Worm (Caenorhabditis elegans): ENCODE data around the gene Y69E1A.1.

ce11 chrIV:10950363-10951214 lies 1.9 kb upstream of the Y69E1A.1 start:
- TF ChIP-seq R02D3.7 (tag; optimal IDR thresholded peaks at IDR 0.05), result no peak
- TF ChIP-seq nhr-77 (tag; optimal IDR thresholded peaks at IDR 0.05), result no peak
- TF ChIP-seq lsy-2 (tag; optimal IDR thresholded peaks at IDR 0.05), result no peak
- no peak for TF ChIP-seq nhr-28 (tag; optimal IDR thresholded peaks at IDR 0.05)
- no peak for TF ChIP-seq saeg-2 (GFP tag; IDR thresholded peaks at IDR 0.05)
- no peak for TF ChIP-seq hlh-30 (tag; optimal IDR thresholded peaks at IDR 0.05; ENCODE audit: insufficient read depth)
- TF ChIP-seq mep-1 (tag; optimal IDR thresholded peaks at IDR 0.05), result no peak
- no peak for TF ChIP-seq Y105C5A.15 (GFP tag; IDR thresholded peaks at IDR 0.05)
